Fruit fly (Drosophila melanogaster): Measurements from ENCODE around the gene bcn92.

dm6 chrX:2178802-2179201 lies 29.4 kb upstream of the bcn92 start, which contains the start of gene Cyp4ae1:
- TF ChIP-seq CG8119 (GFP tag; IDR thresholded peaks at IDR 0.05) = no peak
- no peak for TF ChIP-seq Hr39 (GFP tag; optimal IDR thresholded peaks at IDR 0.05)
- no peak for TF ChIP-seq pdm3 (GFP tag; optimal IDR thresholded peaks at IDR 0.05)
- TF ChIP-seq CG6854 (GFP tag; optimal IDR thresholded peaks at IDR 0.05) = no peak
- TF ChIP-seq fd59A (GFP tag; optimal IDR thresholded peaks at IDR 0.05) = no peak
- no peak for TF ChIP-seq CG6163 (GFP tag; IDR thresholded peaks at IDR 0.05)

All from whole organism, prepupa.